Worm (Caenorhabditis elegans) whole organism, L4 larva: ENCODE measurements around the gene unc-16.

Source experiments
- F10B5.3 ChIP-seq: sonication (generic microtip); optimal IDR thresholded peaks from 2 replicates; lab custom pipeline; 2016; ENCODE audit warnings: mild to moderate bottlenecking, missing genetic modification characterization, missing compliant biosample characterization
- ZK546.5 ChIP-seq, 2 experiments: sonication (generic microtip); optimal IDR thresholded peaks; 2 replicates each; lab custom pipeline; 2017; ENCODE audit warnings: missing biosample characterization in 2 of 2, missing genetic modification characterization in 2 of 2
- ama-1 ChIP-seq: fragments of 150-350 bp; optimal IDR thresholded peaks from 2 replicates; lab custom pipeline; 2014; ENCODE audit warnings: inconsistent platforms, mixed read lengths
- ceh-28 ChIP-seq: fragments of 150-350 bp; optimal IDR thresholded peaks from 2 replicates; lab custom pipeline; 2014; ENCODE audit warnings: missing biosample characterization, missing genetic modification reagents, missing genetic modification characterization
- ceh-44 ChIP-seq: fragments of 200-800 bp; sonication (Bioruptor generic); IDR thresholded peaks from 2 replicates; pipeline ENCODE4 v1.3.6; 2022; ENCODE audit warnings: missing genetic modification reagents, missing genetic modification characterization, missing compliant biosample characterization
- ceh-82 ChIP-seq: sonication (generic microtip); optimal IDR thresholded peaks from 2 replicates; lab custom pipeline; 2017; ENCODE audit warnings: missing biosample characterization, missing genetic modification characterization
- daf-16 ChIP-seq, 3 experiments: sonication (generic microtip); optimal IDR thresholded peaks; 2 replicates each; lab custom pipeline; 2016 to 2017; ENCODE audit warnings: missing genetic modification characterization in 3 of 3, missing genetic modification reagents in 3 of 3, mild to moderate bottlenecking in 2 of 3, missing compliant biosample characterization in 2 of 3, missing biosample characterization in 1 of 3, moderate library complexity in 1 of 3
- dmd-6 ChIP-seq: fragments of 200-800 bp; sonication (Bioruptor generic); IDR thresholded peaks from 2 replicates; pipeline ENCODE4 v1.3.6; 2022; ENCODE audit warnings: missing genetic modification reagents, missing genetic modification characterization, missing compliant biosample characterization
- dmd-9 ChIP-seq: fragments of 200-800 bp; sonication (Bioruptor generic); IDR thresholded peaks from 2 replicates; pipeline ENCODE4 v1.3.6; 2022; ENCODE audit warnings: missing genetic modification reagents, missing genetic modification characterization, missing compliant biosample characterization
- dpl-1 ChIP-seq: fragments of 150-350 bp; optimal IDR thresholded peaks from 2 replicates; lab custom pipeline; 2014; ENCODE audit warnings: missing biosample characterization, missing genetic modification reagents, missing genetic modification characterization
- dve-1 ChIP-seq: sonication (generic microtip); optimal IDR thresholded peaks from 2 replicates; lab custom pipeline; 2017; ENCODE audit warnings: antibody characterized with exemption, mild to moderate bottlenecking, missing genetic modification characterization, missing compliant biosample characterization; ENCODE audit not compliant: insufficient read depth
- gei-8 ChIP-seq: fragments of 200-800 bp; sonication (Bioruptor generic); optimal IDR thresholded peaks from 2 replicates; lab custom pipeline; 2018; ENCODE audit warnings: mild to moderate bottlenecking, missing genetic modification characterization, missing compliant biosample characterization
- hlh-11 ChIP-seq: fragments of 200-800 bp; sonication (Bioruptor generic); optimal IDR thresholded peaks from 2 replicates; lab custom pipeline; 2018; ENCODE audit warnings: mild to moderate bottlenecking, missing genetic modification characterization, missing compliant biosample characterization
- hlh-30 ChIP-seq: sonication (generic microtip); optimal IDR thresholded peaks from 2 replicates; lab custom pipeline; 2017; ENCODE audit warnings: antibody characterized with exemption, mild to moderate bottlenecking, missing genetic modification characterization, missing compliant biosample characterization; ENCODE audit not compliant: insufficient read depth
- hmg-1.1 ChIP-seq: fragments of 200-800 bp; sonication (Bioruptor generic); IDR thresholded peaks from 2 replicates; pipeline ENCODE4 v1.3.6; 2022; ENCODE audit warnings: missing genetic modification reagents, missing genetic modification characterization, missing compliant biosample characterization
- lin-1 ChIP-seq: fragments of 200-800 bp; sonication (Bioruptor generic); IDR thresholded peaks from 2 replicates; pipeline ENCODE4 v1.3.6; 2022; ENCODE audit warnings: missing genetic modification reagents, missing genetic modification characterization, missing compliant biosample characterization
- lin-38 ChIP-seq: fragments of 200-800 bp; sonication (Bioruptor generic); IDR thresholded peaks from 2 replicates; pipeline ENCODE4 v1.3.6; 2022; ENCODE audit warnings: missing genetic modification reagents, missing genetic modification characterization, missing compliant biosample characterization
- lin-39 ChIP-seq: fragments of 150-350 bp; optimal IDR thresholded peaks from 2 replicates; lab custom pipeline; 2014; ENCODE audit warnings: missing biosample characterization, missing genetic modification reagents, missing genetic modification characterization
- lsy-2 ChIP-seq, 2 experiments: fragments of 150-350 bp in 1 of 2; sonication (generic microtip) in 1 of 2; optimal IDR thresholded peaks; 2 replicates each; lab custom pipeline; 2014 to 2017; ENCODE audit warnings: missing biosample characterization in 2 of 2, missing genetic modification characterization in 2 of 2
- madf-5 ChIP-seq, 2 experiments: fragments of 200-800 bp; sonication (Bioruptor generic); IDR thresholded peaks; 2 replicates each; pipeline ENCODE4 v1.3.6; 2022; ENCODE audit warnings: missing compliant biosample characterization in 2 of 2, missing genetic modification characterization in 2 of 2
- mdl-1 ChIP-seq, 2 experiments: fragments of 150-350 bp in 1 of 2; sonication (generic microtip) in 1 of 2; optimal IDR thresholded peaks; 2 replicates each; lab custom pipeline; 2014 to 2017; ENCODE audit warnings: missing biosample characterization in 2 of 2, missing genetic modification characterization in 2 of 2
- mdt-29 ChIP-seq: fragments of 200-800 bp; sonication (Bioruptor generic); IDR thresholded peaks from 2 replicates; pipeline ENCODE4 v1.3.6; 2022; ENCODE audit warnings: missing genetic modification reagents, missing genetic modification characterization, missing compliant biosample characterization
- mes-2 ChIP-seq: sonication (generic microtip); optimal IDR thresholded peaks from 2 replicates; lab custom pipeline; 2016; ENCODE audit warnings: missing genotype, mild to moderate bottlenecking, missing genetic modification characterization, missing compliant biosample characterization; ENCODE audit not compliant: poor library complexity, severe bottlenecking
- mxl-2 ChIP-seq: fragments of 200-800 bp; sonication (Bioruptor generic); conservative IDR thresholded peaks from 2 replicates; pipeline ENCODE4 v1.3.6; 2022; ENCODE audit warnings: missing genetic modification reagents, missing genetic modification characterization, missing compliant biosample characterization
- nhr-237 ChIP-seq: sonication (generic microtip); optimal IDR thresholded peaks from 2 replicates; lab custom pipeline; 2017; ENCODE audit warnings: missing biosample characterization, missing genetic modification characterization
- nhr-28 ChIP-seq: fragments of 150-350 bp; optimal IDR thresholded peaks from 2 replicates; lab custom pipeline; 2014; ENCODE audit warnings: missing biosample characterization, missing genetic modification characterization
- nhr-48 ChIP-seq: sonication (generic microtip); optimal IDR thresholded peaks from 2 replicates; lab custom pipeline; 2016; ENCODE audit warnings: mild to moderate bottlenecking, missing genetic modification characterization, missing compliant biosample characterization
- nhr-6 ChIP-seq: fragments of 150-350 bp; optimal IDR thresholded peaks from 2 replicates; lab custom pipeline; 2014; ENCODE audit warnings: missing biosample characterization, missing genetic modification characterization
- nhr-77 ChIP-seq: fragments of 150-350 bp; optimal IDR thresholded peaks from 2 replicates; lab custom pipeline; 2014; ENCODE audit warnings: missing biosample characterization, missing genetic modification characterization
- rbr-2 ChIP-seq: sonication (generic microtip); optimal IDR thresholded peaks from 2 replicates; lab custom pipeline; 2016; ENCODE audit warnings: missing genotype, missing genetic modification characterization, missing compliant biosample characterization
- saeg-2 ChIP-seq: fragments of 200-800 bp; sonication (Bioruptor generic); IDR thresholded peaks from 2 replicates; pipeline ENCODE4 v1.3.6; 2022; ENCODE audit warnings: missing genetic modification reagents, missing genetic modification characterization, missing compliant biosample characterization
- skn-1 ChIP-seq: fragments of 150-350 bp; optimal IDR thresholded peaks from 2 replicates; lab custom pipeline; 2014; ENCODE audit warnings: missing biosample characterization, missing genetic modification characterization
- snpc-4 ChIP-seq: fragments of 150-350 bp; optimal IDR thresholded peaks from 2 replicates; lab custom pipeline; 2014; ENCODE audit warnings: missing biosample characterization, missing genetic modification characterization
- spr-1 ChIP-seq: sonication (generic microtip); optimal IDR thresholded peaks from 2 replicates; lab custom pipeline; 2016; ENCODE audit warnings: mild to moderate bottlenecking, missing genetic modification characterization, missing compliant biosample characterization
- spr-3 ChIP-seq: fragments of 200-800 bp; sonication (Bioruptor generic); optimal IDR thresholded peaks from 2 replicates; lab custom pipeline; 2018; ENCODE audit warnings: mild to moderate bottlenecking, missing genetic modification characterization, missing compliant biosample characterization
- unc-39 ChIP-seq: sonication (generic microtip); optimal IDR thresholded peaks from 2 replicates; lab custom pipeline; 2017; ENCODE audit warnings: missing biosample characterization, missing genetic modification characterization
- unc-62 ChIP-seq, 3 experiments: fragments of 150-350 bp in 1 of 3; sonication (generic microtip); optimal IDR thresholded peaks in 2 of 3; peaks in 1 of 3; 1 replicate in 1 of 3; 2 replicates in 2 of 3; lab custom pipeline; 2014 to 2017; ENCODE audit warnings: missing biosample characterization in 3 of 3, missing genetic modification characterization in 3 of 3, missing genetic modification reagents in 3 of 3, missing genotype in 1 of 3
- zip-11 ChIP-seq: fragments of 200-800 bp; sonication (Bioruptor generic); IDR thresholded peaks from 2 replicates; pipeline ENCODE4 v1.3.6; 2022; ENCODE audit warnings: missing genetic modification characterization, missing compliant biosample characterization

The unc-16 gene

ce11 chrIII:9521410-9522090, 24.5 kb upstream of the unc-16 start, which contains the start of the genes clu-1 and prp-40 (continued):
- TF ChIP-seq mxl-2 (GFP tag; lab: Robert Waterston, UW) (no peak), skn-1 (no peak), nhr-48 (peak; percentile 40), rbr-2 (tag; lab: Kevin White, UChicago) (peak; percentile 91), snpc-4 (tag; lab: Kevin White, UChicago) (peak; percentile 23), saeg-2 (GFP tag; lab: Robert Waterston, UW) (no peak), mdt-29 (GFP tag; lab: Robert Waterston, UW) (no peak), dmd-9 (GFP tag; lab: Robert Waterston, UW) (no peak), spr-3 (peak; percentile 27), unc-39 (tag; lab: Kevin White, UChicago) (no peak), zip-11 (GFP tag; lab: Robert Waterston, UW) (no peak), spr-1 (peak; percentile 62), dve-1 (tag; lab: Kevin White, UChicago) (peak; percentile 90), ceh-28 (tag; lab: Kevin White, UChicago) (no peak), nhr-77 (peak; percentile 78), dmd-6 (peak; percentile 75), F10B5.3 (tag; lab: Kevin White, UChicago) (peak; percentile 36), nhr-237 (tag; lab: Kevin White, UChicago) (no peak), daf-16 (GFP tag; optimal IDR thresholded peaks at IDR 0.05; lab: Kevin White, UChicago) (peak in 1 of 2 experiments; percentile 55), daf-16 (tag; optimal IDR thresholded peaks at IDR 0.05; lab: Kevin White, UChicago) (peak; percentile 72), lin-1 (GFP tag; lab: Robert Waterston, UW) (no peak), ZK546.5 (tag; optimal IDR thresholded peaks at IDR 0.05; lab: Kevin White, UChicago) (peak in 1 of 2 experiments; percentile 23), nhr-6 (peak; percentile 91), hlh-30 (peak; percentile 76), madf-5 (GFP tag; IDR thresholded peaks at IDR 0.05; lab: Robert Waterston, UW) (no peak), nhr-28 (peak; percentile 64), mdl-1 (tag; optimal IDR thresholded peaks at IDR 0.05; lab: Kevin White, UChicago) (peak in 1 of 2 experiments; percentile 37), ceh-44 (GFP tag; lab: Robert Waterston, UW) (0 out of 2 replicates have a peak, but pooled peaks have one; percentile 41), hmg-1.1 (GFP tag; lab: Robert Waterston, UW) (peak; percentile 80), unc-62 (GFP tag; optimal IDR thresholded peaks at IDR 0.05 in 1 of 2; lab: Kevin White, UChicago) (peak in 1 of 2 experiments; percentile 99), unc-62 (tag; optimal IDR thresholded peaks at IDR 0.05; lab: Kevin White, UChicago) (no peak)

DNA sequence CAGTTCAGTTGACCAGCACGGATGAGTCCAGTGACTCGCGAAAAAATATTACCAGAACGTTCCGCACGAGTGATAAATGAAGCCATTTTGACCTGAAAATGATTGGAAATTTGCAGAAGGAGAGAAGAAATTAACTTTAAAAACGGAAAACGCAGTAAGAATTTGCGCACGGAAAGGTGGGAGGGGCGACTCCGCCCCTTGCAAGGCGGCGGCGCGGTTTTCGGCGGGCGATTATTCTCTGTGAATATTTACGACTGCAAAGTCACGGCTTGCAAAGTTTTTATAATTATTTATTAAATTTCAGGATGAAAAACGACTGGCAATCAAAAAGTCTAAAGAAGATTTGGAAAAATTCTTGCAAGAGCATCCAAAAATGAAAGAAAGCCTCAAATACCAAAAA, 22.5 kb upstream of the unc-16 start, which contains the start of gene mrps-23:
Gene mrps-23 (minus strand): TSS at position 92 of the 400 bp plus-strand sequence.
- TF ChIP-seq daf-16 (GFP tag; optimal IDR thresholded peaks at IDR 0.05; lab: Kevin White, UChicago) (no peak), daf-16 (tag; optimal IDR thresholded peaks at IDR 0.05; lab: Kevin White, UChicago) (peak; percentile 5), lin-39 (no peak), dpl-1 (GFP tag; lab: Kevin White, UChicago) (peak; percentile 14), gei-8 (GFP tag; lab: Kevin White, UChicago) (no peak), mes-2 (tag; lab: Kevin White, UChicago) (peak; percentile 60), ceh-44 (GFP tag; lab: Robert Waterston, UW) (no peak), dmd-6 (no peak), lin-38 (peak; percentile 41), spr-1 (peak; percentile 12), ama-1 (lab: Kevin White, UChicago) (no peak), lsy-2 (tag; optimal IDR thresholded peaks at IDR 0.05; lab: Kevin White, UChicago) (peak in 1 of 2 experiments; percentile 42), dve-1 (tag; lab: Kevin White, UChicago) (peak; percentile 11), ceh-82 (no peak), hlh-11 (peak; percentile 4)
